Fruit fly (Drosophila melanogaster): ENCODE measurements around the gene Cpr72Eb.
A peak's percentile ranks its signal among the peaks of the same experiment; 100 is the strongest.

The Cpr72Eb gene

DNA sequence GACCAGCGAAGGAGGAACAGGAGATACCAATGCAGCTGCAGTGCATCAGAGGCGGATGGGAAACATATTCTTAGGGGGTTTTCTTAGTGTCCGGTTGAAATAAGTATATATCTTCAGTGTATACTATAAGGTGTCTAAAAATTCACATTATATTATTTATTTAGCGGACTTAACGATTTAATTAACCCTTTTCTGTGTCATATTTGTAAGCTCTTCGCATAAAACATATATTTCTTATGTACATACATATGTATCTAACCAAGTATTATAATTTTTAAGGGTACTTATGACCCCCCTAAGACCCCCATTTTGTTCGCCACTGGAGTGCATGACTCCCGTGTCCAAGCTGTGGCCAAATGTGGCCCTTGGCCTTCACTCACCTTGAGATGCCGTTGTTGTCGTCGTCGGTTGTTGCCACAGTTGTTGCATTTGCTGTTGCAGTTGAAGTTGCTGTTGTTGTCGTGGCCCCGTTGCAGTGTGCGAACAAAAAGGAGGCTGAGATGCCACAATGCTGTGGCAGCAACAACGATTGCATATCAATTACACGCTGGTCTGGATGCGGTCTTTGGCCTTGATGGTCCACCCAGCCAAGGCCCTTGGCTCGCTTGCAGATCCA lies 3.4 kb upstream of the Cpr72Eb start (continued):
- TF ChIP-seq abd-A (tag; optimal IDR thresholded peaks at IDR 0.05), result no peak
- no peak for TF ChIP-seq unc-4 (GFP tag; IDR thresholded peaks at IDR 0.05; ENCODE audit: partially characterized antibody)
- no peak for TF ChIP-seq HLH3B (GFP tag; IDR thresholded peaks at IDR 0.05)
- no peak for TF ChIP-seq CG7745 (tag; optimal IDR thresholded peaks at IDR 0.05)
- TF ChIP-seq CG8478 (optimal IDR thresholded peaks at IDR 0.05), result peak; percentile 45
- no peak for TF ChIP-seq CG34422 (GFP tag; IDR thresholded peaks at IDR 0.05)
- peak; percentile 7; the same call in 1 of the 2 replicates for TF ChIP-seq CG3847 (GFP tag; IDR thresholded peaks at IDR 0.05)
- TF ChIP-seq cg (GFP tag; optimal IDR thresholded peaks at IDR 0.05), result no peak
- peak; percentile 94 for TF ChIP-seq nom (GFP tag; optimal IDR thresholded peaks at IDR 0.05)
- TF ChIP-seq CG32772 (GFP tag; IDR thresholded peaks at IDR 0.05), result no peak
- TF ChIP-seq ase (GFP tag; IDR thresholded peaks at IDR 0.05), result no peak
- no peak for TF ChIP-seq Doc2 (GFP tag; IDR thresholded peaks at IDR 0.05)
- no peak for TF ChIP-seq CG13287 (GFP tag; IDR thresholded peaks at IDR 0.05; ENCODE audit: partially characterized antibody)
- peak; percentile 21; the same call in 1 of the 2 replicates for TF ChIP-seq Drgx (GFP tag; IDR thresholded peaks at IDR 0.05)
- TF ChIP-seq Bteb2 (GFP tag; optimal IDR thresholded peaks at IDR 0.05), result no peak
- no peak for TF ChIP-seq Lhr (GFP tag; optimal IDR thresholded peaks at IDR 0.05)
- TF ChIP-seq CG7786 (GFP tag; optimal IDR thresholded peaks at IDR 0.05), result no peak
- TF ChIP-seq onecut (GFP tag; IDR thresholded peaks at IDR 0.05), result no peak
- TF ChIP-seq Awh (GFP tag; IDR thresholded peaks at IDR 0.05), result no peak
- TF ChIP-seq cas (GFP tag; IDR thresholded peaks at IDR 0.05), result no peak
- no peak for TF ChIP-seq sima (GFP tag; optimal IDR thresholded peaks at IDR 0.05)
- no peak for TF ChIP-seq fru (optimal IDR thresholded peaks at IDR 0.05)
- TF ChIP-seq cwo (GFP tag; optimal IDR thresholded peaks at IDR 0.05), result no peak
- TF ChIP-seq Ptx1 (GFP tag; IDR thresholded peaks at IDR 0.05), result no peak
- TF ChIP-seq CG7556 (GFP tag; optimal IDR thresholded peaks at IDR 0.05), result no peak
- no peak for TF ChIP-seq stwl (tag; optimal IDR thresholded peaks at IDR 0.05)
- TF ChIP-seq CG9932 (GFP tag; IDR thresholded peaks at IDR 0.05), result 0 out of 2 replicates have a peak, but pooled peaks have one; percentile 12
- TF ChIP-seq bsh (GFP tag; optimal IDR thresholded peaks at IDR 0.05), result peak in 1 of 2 experiments; percentile 89

DNA sequence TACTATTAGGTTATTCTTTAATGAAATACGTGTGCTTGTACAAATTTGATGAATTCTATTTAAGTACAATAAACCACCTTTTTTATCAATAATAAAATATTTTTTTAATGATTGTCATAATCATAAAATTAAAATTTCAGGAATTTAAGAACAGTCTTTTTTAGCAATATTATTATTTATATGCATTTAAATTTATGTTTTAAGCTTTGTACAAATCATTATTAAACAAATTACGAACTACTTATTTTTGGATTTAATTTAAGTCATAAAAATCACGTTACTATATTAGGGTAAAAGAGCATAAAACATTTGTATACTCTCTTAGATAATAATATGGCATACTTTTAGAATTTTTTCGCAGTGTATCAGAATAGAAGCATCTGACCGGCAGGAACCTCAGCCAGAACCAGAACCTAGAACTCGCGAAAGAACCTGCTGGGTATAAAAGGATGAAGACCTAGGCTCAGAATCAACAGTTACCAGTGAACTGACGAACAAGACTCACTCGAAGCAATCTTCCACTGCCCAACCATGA lies 2.5 kb upstream of the Cpr72Eb start, which contains the start of gene Cpr72Ea:
Gene Cpr72Ea (plus strand): TSS at position 485 of the 535 bp plus-strand sequence.
- no peak for TF ChIP-seq zfh2 (GFP tag; optimal IDR thresholded peaks at IDR 0.05)
- TF ChIP-seq CG13894 (tag; optimal IDR thresholded peaks at IDR 0.05), result no peak
- TF ChIP-seq tx (GFP tag; optimal IDR thresholded peaks at IDR 0.05), result no peak
- no peak for TF ChIP-seq Side (GFP tag; optimal IDR thresholded peaks at IDR 0.05)
- no peak for TF ChIP-seq CG15479 (GFP tag; optimal IDR thresholded peaks at IDR 0.05)
- no peak for TF ChIP-seq TFAM (GFP tag; optimal IDR thresholded peaks at IDR 0.05)
- TF ChIP-seq CG9932 (GFP tag; IDR thresholded peaks at IDR 0.05), result no peak
- TF ChIP-seq Mrtf (GFP tag; IDR thresholded peaks at IDR 0.05), result no peak
- no peak for TF ChIP-seq seq (GFP tag; IDR thresholded peaks at IDR 0.05)
- no peak for TF ChIP-seq Xbp1 (GFP tag; optimal IDR thresholded peaks at IDR 0.05)
- TF ChIP-seq zen (tag; optimal IDR thresholded peaks at IDR 0.05), result no peak
- TF ChIP-seq CG10366 (GFP tag; IDR thresholded peaks at IDR 0.05), result no peak
- TF ChIP-seq CG4282 (GFP tag; optimal IDR thresholded peaks at IDR 0.05), result no peak
- TF ChIP-seq chinmo (GFP tag; IDR thresholded peaks at IDR 0.05; ENCODE audit: partially characterized antibody), result no peak
- TF ChIP-seq Sin3A (optimal IDR thresholded peaks at IDR 0.05), result no peak
